Fruit fly (Drosophila melanogaster) whole organism, embryonic: ENCODE results near the gene CG31997.

Experiments used
- Atf3 ChIP-seq: fragments of 200-800 bp; sonication (Bioruptor generic); optimal IDR thresholded peaks from 3 replicates; lab custom pipeline; 2016; ENCODE audit warnings: missing biosample characterization, missing genetic modification characterization
- Bdp1 ChIP-seq: fragments of 200-800 bp; sonication (Bioruptor generic); optimal IDR thresholded peaks from 3 replicates; lab custom pipeline; 2016; ENCODE audit warnings: missing biosample characterization, missing genetic modification characterization
- CG10267 ChIP-seq: fragments of 200-800 bp; sonication (Bioruptor generic); optimal IDR thresholded peaks from 2 replicates; lab custom pipeline; 2018; ENCODE audit warnings: missing biosample characterization, mild to moderate bottlenecking, missing genetic modification characterization, moderate library complexity
- CG11085 ChIP-seq: fragments of 200-800 bp; sonication (Bioruptor generic); IDR thresholded peaks from 2 replicates; pipeline ENCODE4 v1.3.6; 2022; ENCODE audit warnings: missing biosample characterization, missing genetic modification characterization
- CG11398 ChIP-seq: fragments of 200-800 bp; sonication (Bioruptor generic); optimal IDR thresholded peaks from 2 replicates; lab custom pipeline; 2016; ENCODE audit warnings: missing biosample characterization, missing genetic modification characterization
- CG12299 ChIP-seq: fragments of 200-800 bp; sonication (Bioruptor generic); optimal IDR thresholded peaks from 2 replicates; lab custom pipeline; 2018; ENCODE audit warnings: missing biosample characterization, mild to moderate bottlenecking, missing genetic modification characterization
- CG1233 ChIP-seq: fragments of 200-800 bp; sonication (Bioruptor generic); optimal IDR thresholded peaks from 4 replicates; lab custom pipeline; 2018; ENCODE audit warnings: missing biosample characterization, mild to moderate bottlenecking, missing genetic modification characterization
- CG12391 ChIP-seq: fragments of 200-800 bp; sonication (Bioruptor generic); optimal IDR thresholded peaks from 3 replicates; lab custom pipeline; 2018; ENCODE audit warnings: missing biosample characterization, mild to moderate bottlenecking, missing genetic modification characterization, moderate library complexity
- CG13287 ChIP-seq: fragments of 200-800 bp; sonication (Bioruptor generic); IDR thresholded peaks from 2 replicates; pipeline ENCODE4 v1.3.6; 2022; ENCODE audit warnings: missing biosample characterization, missing genetic modification characterization; ENCODE audit not compliant: partially characterized antibody
- CG13775 ChIP-seq: fragments of 200-800 bp; sonication (Bioruptor generic); optimal IDR thresholded peaks from 3 replicates; lab custom pipeline; 2017; ENCODE audit warnings: missing biosample characterization, mild to moderate bottlenecking, missing genetic modification characterization
- CG15011 ChIP-seq: fragments of 200-800 bp; sonication (Bioruptor generic); optimal IDR thresholded peaks from 3 replicates; lab custom pipeline; 2018; ENCODE audit warnings: missing biosample characterization, mild to moderate bottlenecking, missing genetic modification characterization
- CG15073 ChIP-seq: fragments of 200-800 bp; sonication (Bioruptor generic); optimal IDR thresholded peaks from 2 replicates; lab custom pipeline; 2016; ENCODE audit warnings: missing biosample characterization, missing genetic modification characterization
- CG15696 ChIP-seq: fragments of 200-800 bp; sonication (Bioruptor generic); optimal IDR thresholded peaks from 2 replicates; lab custom pipeline; 2019; ENCODE audit warnings: missing biosample characterization, mild to moderate bottlenecking, missing genetic modification characterization, moderate library complexity
- CG16815 ChIP-seq: fragments of 200-800 bp; sonication (Bioruptor generic); optimal IDR thresholded peaks from 3 replicates; lab custom pipeline; 2017; ENCODE audit warnings: missing biosample characterization, mild to moderate bottlenecking, missing genetic modification characterization
- CG17385 ChIP-seq: fragments of 200-800 bp; sonication (Bioruptor generic); optimal IDR thresholded peaks from 3 replicates; lab custom pipeline; 2018; ENCODE audit warnings: missing biosample characterization, mild to moderate bottlenecking, missing genetic modification characterization
- CG17912 ChIP-seq: fragments of 200-800 bp; sonication (Bioruptor generic); optimal IDR thresholded peaks from 2 replicates; lab custom pipeline; 2018; ENCODE audit warnings: missing biosample characterization, mild to moderate bottlenecking, missing genetic modification characterization
- CG18262 ChIP-seq: fragments of 200-800 bp; optimal IDR thresholded peaks from 3 replicates; lab custom pipeline; 2019; ENCODE audit warnings: missing biosample characterization, mild to moderate bottlenecking, missing genetic modification characterization, moderate library complexity
- CG33557 ChIP-seq: fragments of 200-800 bp; sonication (Bioruptor generic); optimal IDR thresholded peaks from 2 replicates; lab custom pipeline; 2019; ENCODE audit warnings: missing biosample characterization, mild to moderate bottlenecking, missing genetic modification characterization, moderate library complexity
- CG4328 ChIP-seq: fragments of 200-800 bp; sonication (Bioruptor generic); optimal IDR thresholded peaks from 3 replicates; lab custom pipeline; 2017; ENCODE audit warnings: missing biosample characterization, missing genetic modification reagents, missing genetic modification characterization
- CG6654 ChIP-seq: fragments of 200-800 bp; sonication (Bioruptor generic); optimal IDR thresholded peaks from 2 replicates; lab custom pipeline; 2017; ENCODE audit warnings: missing biosample characterization, mild to moderate bottlenecking, missing genetic modification characterization
- CG8281 ChIP-seq: fragments of 200-800 bp; sonication (Bioruptor generic); optimal IDR thresholded peaks from 2 replicates; lab custom pipeline; 2018; ENCODE audit warnings: missing biosample characterization, mild to moderate bottlenecking, missing genetic modification characterization, moderate library complexity
- CG9727 ChIP-seq: fragments of 200-800 bp; sonication (Bioruptor generic); optimal IDR thresholded peaks from 3 replicates; lab custom pipeline; 2017; ENCODE audit warnings: missing biosample characterization, mild to moderate bottlenecking, missing genetic modification characterization
- Deaf1 ChIP-seq: fragments of 200-800 bp; optimal IDR thresholded peaks from 3 replicates; lab custom pipeline; 2019; ENCODE audit warnings: missing biosample characterization, mild to moderate bottlenecking, missing genetic modification characterization, moderate library complexity
- Fer2 ChIP-seq: fragments of 200-800 bp; sonication (Bioruptor generic); optimal IDR thresholded peaks from 2 replicates; lab custom pipeline; 2018; ENCODE audit warnings: missing biosample characterization, mild to moderate bottlenecking, missing genetic modification characterization, moderate library complexity
- Fer3 ChIP-seq: fragments of 200-800 bp; sonication (Bioruptor generic); optimal IDR thresholded peaks from 2 replicates; lab custom pipeline; 2018; ENCODE audit warnings: missing biosample characterization, mild to moderate bottlenecking, missing genetic modification characterization, moderate library complexity
- HLH4C ChIP-seq: fragments of 200-800 bp; sonication (Bioruptor generic); IDR thresholded peaks from 3 replicates; pipeline ENCODE4 v1.3.6; 2022; ENCODE audit warnings: missing biosample characterization, missing genetic modification characterization; ENCODE audit not compliant: partially characterized antibody
- HLH54F ChIP-seq: fragments of 200-800 bp; sonication (Bioruptor generic); optimal IDR thresholded peaks from 3 replicates; lab custom pipeline; 2016; ENCODE audit warnings: missing biosample characterization, missing genetic modification characterization
- Hr39 ChIP-seq: fragments of >200 bp; optimal IDR thresholded peaks from 2 replicates; lab custom pipeline; 2017
- MTF-1 ChIP-seq: fragments of 200-800 bp; sonication (Bioruptor generic); optimal IDR thresholded peaks from 2 replicates; lab custom pipeline; 2018; ENCODE audit warnings: missing biosample characterization, mild to moderate bottlenecking, missing genetic modification characterization, borderline replicate concordance
- NC2α ChIP-seq: fragments of 200-800 bp; sonication (Bioruptor generic); optimal IDR thresholded peaks from 2 replicates; lab custom pipeline; 2016; ENCODE audit warnings: missing biosample characterization, missing genetic modification characterization
- Side ChIP-seq: fragments of 200-800 bp; sonication (Bioruptor generic); optimal IDR thresholded peaks from 2 replicates; lab custom pipeline; 2016; ENCODE audit warnings: missing biosample characterization, missing genetic modification characterization
- aop ChIP-seq: fragments of 200-800 bp; sonication (Bioruptor generic); IDR thresholded peaks from 2 replicates; pipeline ENCODE4 v1.3.6; 2022; ENCODE audit warnings: missing biosample characterization, missing genetic modification characterization
- ap ChIP-seq: fragments of 200-800 bp; sonication (Bioruptor generic); IDR thresholded peaks from 2 replicates; pipeline ENCODE4 v1.3.6; 2022; ENCODE audit warnings: missing biosample characterization, missing genetic modification characterization
- crol ChIP-seq: fragments of 200-800 bp; sonication (Bioruptor generic); IDR thresholded peaks from 2 replicates; pipeline ENCODE4 v1.3.6; 2022; ENCODE audit warnings: missing biosample characterization, missing genetic modification characterization
- da ChIP-seq: fragments of 200-800 bp; sonication (Bioruptor generic); optimal IDR thresholded peaks from 2 replicates; lab custom pipeline; 2016; ENCODE audit warnings: missing biosample characterization, missing genetic modification characterization
- dati ChIP-seq: fragments of 200-800 bp; sonication (Bioruptor generic); IDR thresholded peaks from 2 replicates; pipeline ENCODE4 v1.3.6; 2022; ENCODE audit warnings: missing biosample characterization, missing genetic modification characterization
- dmrt99B ChIP-seq: fragments of 200-800 bp; sonication (Bioruptor generic); optimal IDR thresholded peaks from 2 replicates; lab custom pipeline; 2018; ENCODE audit warnings: missing biosample characterization, mild to moderate bottlenecking, missing genetic modification characterization, moderate library complexity
- emc ChIP-seq: fragments of 200-800 bp; sonication (Bioruptor generic); optimal IDR thresholded peaks from 2 replicates; lab custom pipeline; 2016; ENCODE audit warnings: missing biosample characterization, missing genetic modification characterization
- fd96Cb ChIP-seq: fragments of 200-800 bp; sonication (Bioruptor generic); optimal IDR thresholded peaks from 2 replicates; lab custom pipeline; 2018; ENCODE audit warnings: missing biosample characterization, mild to moderate bottlenecking, missing genetic modification characterization, moderate library complexity
- hkb ChIP-seq, 2 experiments: fragments of 200-800 bp in 1 of 2; fragments of >200 bp in 1 of 2; sonication (Bioruptor generic) in 1 of 2; IDR thresholded peaks in 1 of 2; optimal IDR thresholded peaks in 1 of 2; 2 replicates each; pipeline versions ENCODE4 v1.3.6 to Lab custom; 2017 to 2022; ENCODE audit warnings: missing biosample characterization in 1 of 2, missing genetic modification characterization in 1 of 2
- ind ChIP-seq: fragments of 200-800 bp; sonication (Bioruptor generic); optimal IDR thresholded peaks from 3 replicates; lab custom pipeline; 2016; ENCODE audit warnings: missing biosample characterization, missing genetic modification characterization
- jing ChIP-seq: fragments of 200-800 bp; sonication (Bioruptor generic); optimal IDR thresholded peaks from 2 replicates; lab custom pipeline; 2018; ENCODE audit warnings: missing biosample characterization, mild to moderate bottlenecking, missing genetic modification characterization
- ken ChIP-seq: fragments of 200-800 bp; sonication (Bioruptor generic); IDR thresholded peaks from 3 replicates; pipeline ENCODE4 v1.3.6; 2022; ENCODE audit warnings: missing biosample characterization, missing genetic modification characterization
- lilli ChIP-seq: fragments of 200-800 bp; sonication (Bioruptor generic); optimal IDR thresholded peaks from 3 replicates; lab custom pipeline; 2016; ENCODE audit warnings: missing biosample characterization, missing genetic modification characterization
- otp ChIP-seq: fragments of 200-800 bp; sonication (Bioruptor generic); IDR thresholded peaks from 3 replicates; pipeline ENCODE4, ENCODE4 v1.3.6; 2022; ENCODE audit warnings: missing biosample characterization, missing genetic modification characterization
- pho ChIP-seq: fragments of 200-800 bp; sonication (Bioruptor generic); optimal IDR thresholded peaks from 2 replicates; lab custom pipeline; 2016; ENCODE audit warnings: missing biosample characterization, missing genetic modification characterization
- trem ChIP-seq: fragments of 200-800 bp; optimal IDR thresholded peaks from 3 replicates; lab custom pipeline; 2019; ENCODE audit warnings: missing biosample characterization, mild to moderate bottlenecking, missing genetic modification characterization, moderate library complexity
- trh ChIP-seq: fragments of 200-800 bp; sonication (Bioruptor generic); optimal IDR thresholded peaks from 2 replicates; lab custom pipeline; 2016; ENCODE audit warnings: missing biosample characterization, missing genetic modification characterization
- ttk ChIP-seq: fragments of 200-800 bp; sonication (Bioruptor generic); IDR thresholded peaks from 2 replicates; pipeline ENCODE4 v2.1.2; 2022; ENCODE audit warnings: missing biosample characterization, missing genetic modification characterization
- tx ChIP-seq: fragments of 200-800 bp; sonication (Bioruptor generic); optimal IDR thresholded peaks from 2 replicates; lab custom pipeline; 2016; ENCODE audit warnings: missing biosample characterization, missing genetic modification characterization
- wek ChIP-seq: fragments of 200-800 bp; sonication (Bioruptor generic); optimal IDR thresholded peaks from 3 replicates; lab custom pipeline; 2018; ENCODE audit warnings: missing biosample characterization, mild to moderate bottlenecking, missing genetic modification characterization, moderate library complexity

CG31997 gene

dm6 chr4:131958-132623, 23.8 kb downstream of the CG31997 start, which contains the start of gene anne (continued):
- TF ChIP-seq MTF-1 (GFP tag; lab: Kevin White, UChicago), result no peak
- no peak for TF ChIP-seq fd96Cb
- TF ChIP-seq CG15011, result no peak
- TF ChIP-seq lilli, result no peak
- no peak for TF ChIP-seq CG16815 (GFP tag; lab: Kevin White, UChicago)
- TF ChIP-seq ap (GFP tag; lab: Robert Waterston, UW), result no peak
- no peak for TF ChIP-seq wek
- TF ChIP-seq CG4328, result no peak
- TF ChIP-seq ttk (GFP tag; lab: Robert Waterston, UW), result no peak
- TF ChIP-seq CG11398 (GFP tag; lab: Kevin White, UChicago), result no peak
- TF ChIP-seq Side (GFP tag; lab: Kevin White, UChicago), result no peak
- TF ChIP-seq CG18262, result no peak
- TF ChIP-seq CG17912 (GFP tag; lab: Kevin White, UChicago), result no peak
- TF ChIP-seq crol (GFP tag; lab: Robert Waterston, UW), result no peak
- TF ChIP-seq Bdp1 (GFP tag; lab: Kevin White, UChicago), result no peak
- peak; percentile 21 for TF ChIP-seq CG15696 (tag; lab: Kevin White, UChicago)
- no peak for TF ChIP-seq emc (GFP tag; lab: Kevin White, UChicago)
- TF ChIP-seq CG15073 (GFP tag; lab: Kevin White, UChicago), result no peak
- no peak for TF ChIP-seq CG33557
- peak; percentile 12 for TF ChIP-seq pho (GFP tag; lab: Kevin White, UChicago)
- TF ChIP-seq CG11085 (GFP tag; lab: Robert Waterston, UW), result no peak
- TF ChIP-seq Hr39 (lab: Kevin White, UChicago), result no peak
- TF ChIP-seq dati (GFP tag; lab: Robert Waterston, UW), result no peak
- no peak for TF ChIP-seq CG17385 (GFP tag; lab: Kevin White, UChicago)
- no peak for TF ChIP-seq tx
- TF ChIP-seq CG12299 (tag; lab: Kevin White, UChicago), result no peak
- no peak for TF ChIP-seq ind (GFP tag; lab: Kevin White, UChicago)
- TF ChIP-seq NC2α (GFP tag; lab: Kevin White, UChicago), result no peak
- TF ChIP-seq CG9727, result no peak
- TF ChIP-seq jing (GFP tag; lab: Kevin White, UChicago), result no peak
- peak; percentile 31 for TF ChIP-seq trem
- no peak for TF ChIP-seq hkb (optimal IDR thresholded peaks at IDR 0.05; lab: Kevin White, UChicago)
- TF ChIP-seq hkb (GFP tag; IDR thresholded peaks at IDR 0.05; lab: Robert Waterston, UW), result no peak
- no peak for TF ChIP-seq CG13775 (GFP tag; lab: Kevin White, UChicago)
- no peak for TF ChIP-seq HLH54F (GFP tag; lab: Kevin White, UChicago)
- TF ChIP-seq ken, result no peak
- no peak for TF ChIP-seq Atf3 (GFP tag; lab: Kevin White, UChicago)
- no peak for TF ChIP-seq CG8281 (tag; lab: Kevin White, UChicago)
- TF ChIP-seq otp (GFP tag; lab: Robert Waterston, UW), result no peak
- no peak for TF ChIP-seq CG6654 (GFP tag; lab: Kevin White, UChicago)
- no peak for TF ChIP-seq HLH4C (GFP tag; lab: Robert Waterston, UW)
- no peak for TF ChIP-seq CG12391 (tag; lab: Kevin White, UChicago)
- peak; percentile 4 for TF ChIP-seq CG1233
- no peak for TF ChIP-seq CG13287
- TF ChIP-seq trh (GFP tag; lab: Kevin White, UChicago), result no peak
- TF ChIP-seq da (GFP tag; lab: Kevin White, UChicago), result no peak
- TF ChIP-seq Deaf1, result no peak
- no peak for TF ChIP-seq dmrt99B (tag; lab: Kevin White, UChicago)
- no peak for TF ChIP-seq Fer2 (tag; lab: Kevin White, UChicago)
- no peak for TF ChIP-seq CG10267 (tag; lab: Kevin White, UChicago)
- no peak for TF ChIP-seq Fer3 (tag; lab: Kevin White, UChicago)
- no peak for TF ChIP-seq aop
